Worm (Caenorhabditis elegans) whole organism, L2 larva: ENCODE measurements around the gene sri-47.
"Not testable (repeated sequence)": the region's sequence is repeated elsewhere in the genome, so short reads cannot be mapped to it uniquely, and the experiment has no call there.

Experiments used
- F13H6.1 ChIP-seq: sonication (generic microtip); optimal IDR thresholded peaks from 2 replicates; lab custom pipeline; 2016; ENCODE audit warnings: missing genetic modification characterization, missing compliant biosample characterization
- R02D3.7 ChIP-seq: fragments of 150-350 bp; optimal IDR thresholded peaks from 2 replicates; lab custom pipeline; 2014; ENCODE audit warnings: missing biosample characterization, missing genetic modification characterization
- ZK546.5 ChIP-seq: sonication (generic microtip); optimal IDR thresholded peaks from 2 replicates; lab custom pipeline; 2017; ENCODE audit warnings: missing biosample characterization, missing genetic modification characterization
- alr-1 ChIP-seq: fragments of 150-350 bp; optimal IDR thresholded peaks from 2 replicates; lab custom pipeline; 2014; ENCODE audit warnings: missing biosample characterization, missing genetic modification characterization
- ama-1 ChIP-seq: fragments of 150-350 bp; optimal IDR thresholded peaks from 2 replicates; lab custom pipeline; 2018; ENCODE audit warnings: inconsistent platforms
- blmp-1 ChIP-seq: sonication (generic microtip); optimal IDR thresholded peaks from 2 replicates; lab custom pipeline; 2017; ENCODE audit warnings: missing genetic modification characterization, mild to moderate bottlenecking, missing compliant biosample characterization, antibody characterized with exemption, moderate library complexity; ENCODE audit not compliant: insufficient read depth
- ceh-16 ChIP-seq: fragments of 150-350 bp; optimal IDR thresholded peaks from 2 replicates; lab custom pipeline; 2014; ENCODE audit warnings: missing biosample characterization, missing genetic modification characterization
- ceh-82 ChIP-seq: fragments of 150-350 bp; optimal IDR thresholded peaks from 2 replicates; lab custom pipeline; 2014; ENCODE audit warnings: missing biosample characterization, missing genetic modification characterization
- dmd-4 ChIP-seq: sonication (generic microtip); optimal IDR thresholded peaks from 2 replicates; lab custom pipeline; 2017; ENCODE audit warnings: missing biosample characterization, missing genetic modification characterization
- elt-1 ChIP-seq: fragments of 150-350 bp; optimal IDR thresholded peaks from 2 replicates; lab custom pipeline; 2014; ENCODE audit warnings: missing biosample characterization, missing genetic modification characterization
- elt-3 ChIP-seq: sonication (generic microtip); optimal IDR thresholded peaks from 2 replicates; lab custom pipeline; 2017; ENCODE audit warnings: missing biosample characterization, missing genetic modification characterization
- fos-1 ChIP-seq: fragments of 150-350 bp; optimal IDR thresholded peaks from 2 replicates; lab custom pipeline; 2014; ENCODE audit warnings: missing biosample characterization, missing genetic modification characterization
- gmeb-1 ChIP-seq: fragments of 150-350 bp; optimal IDR thresholded peaks from 2 replicates; lab custom pipeline; 2014; ENCODE audit warnings: missing biosample characterization, missing genetic modification characterization
- lin-39 ChIP-seq: fragments of 150-350 bp; optimal IDR thresholded peaks from 2 replicates; lab custom pipeline; 2014; ENCODE audit warnings: missing biosample characterization, missing genetic modification reagents, missing genetic modification characterization
- lsy-2 ChIP-seq, 2 experiments: fragments of 150-350 bp in 1 of 2; sonication (generic microtip) in 1 of 2; optimal IDR thresholded peaks; 2 replicates each; lab custom pipeline; 2014 to 2017; ENCODE audit warnings: missing biosample characterization in 2 of 2, missing genetic modification characterization in 2 of 2
- mab-5 ChIP-seq: fragments of 150-350 bp; optimal IDR thresholded peaks from 2 replicates; lab custom pipeline; 2014; ENCODE audit warnings: missing biosample characterization, missing genetic modification characterization
- mbf-1 ChIP-seq: sonication (generic microtip); optimal IDR thresholded peaks from 2 replicates; lab custom pipeline; 2017; ENCODE audit warnings: missing biosample characterization, missing genetic modification characterization
- mdl-1 ChIP-seq, 2 experiments: fragments of 150-350 bp in 1 of 2; sonication (generic microtip) in 1 of 2; optimal IDR thresholded peaks; 2 replicates each; lab custom pipeline; 2017; ENCODE audit warnings: missing biosample characterization in 2 of 2, missing genetic modification characterization in 2 of 2
- nhr-10 ChIP-seq: sonication (generic microtip); optimal IDR thresholded peaks from 2 replicates; lab custom pipeline; 2017; ENCODE audit warnings: missing biosample characterization, missing genetic modification characterization
- nhr-129 ChIP-seq: fragments of 150-350 bp; optimal IDR thresholded peaks from 2 replicates; lab custom pipeline; 2014; ENCODE audit warnings: missing biosample characterization, missing genetic modification characterization
- nhr-23 ChIP-seq: fragments of 150-350 bp; optimal IDR thresholded peaks from 2 replicates; lab custom pipeline; 2014; ENCODE audit warnings: missing biosample characterization, missing genetic modification reagents, missing genetic modification characterization
- nhr-77 ChIP-seq: fragments of 150-350 bp; optimal IDR thresholded peaks from 2 replicates; lab custom pipeline; 2014; ENCODE audit warnings: missing biosample characterization, missing genetic modification characterization
- peb-1 ChIP-seq: fragments of 150-350 bp; optimal IDR thresholded peaks from 2 replicates; lab custom pipeline; 2014; ENCODE audit warnings: missing biosample characterization, missing genetic modification characterization
- skn-1 ChIP-seq: sonication (generic microtip); optimal IDR thresholded peaks from 2 replicates; lab custom pipeline; 2017; ENCODE audit warnings: missing biosample characterization, missing genetic modification characterization
- sma-9 ChIP-seq, 2 experiments: fragments of 150-350 bp in 1 of 2; sonication (generic microtip) in 1 of 2; optimal IDR thresholded peaks; 2 replicates each; lab custom pipeline; 2014 to 2016; ENCODE audit warnings: missing genetic modification characterization in 2 of 2, mild to moderate bottlenecking in 1 of 2, missing biosample characterization in 1 of 2, missing compliant biosample characterization in 1 of 2, missing genetic modification reagents in 1 of 2, moderate library complexity in 1 of 2
- snpc-4 ChIP-seq: fragments of 150-350 bp; optimal IDR thresholded peaks from 2 replicates; lab custom pipeline; 2014; ENCODE audit warnings: missing biosample characterization, missing genetic modification characterization
- unc-39 ChIP-seq: fragments of 150-350 bp; optimal IDR thresholded peaks from 2 replicates; lab custom pipeline; 2014; ENCODE audit warnings: missing biosample characterization, missing genetic modification characterization
- unc-62 ChIP-seq: fragments of 150-350 bp; optimal IDR thresholded peaks from 2 replicates; lab custom pipeline; 2014; ENCODE audit warnings: missing biosample characterization, missing genetic modification reagents, missing genetic modification characterization
- zag-1 ChIP-seq: fragments of 150-350 bp; optimal IDR thresholded peaks from 2 replicates; lab custom pipeline; 2014; ENCODE audit warnings: missing biosample characterization, missing genetic modification characterization
- ztf-1 ChIP-seq: fragments of 200-800 bp; sonication (Bioruptor generic); conservative IDR thresholded peaks from 2 replicates; pipeline ENCODE4 v1.3.6; 2022; ENCODE audit warnings: missing genetic modification characterization, missing compliant biosample characterization
- ztf-11 ChIP-seq: sonication (generic microtip); optimal IDR thresholded peaks from 2 replicates; lab custom pipeline; 2017; ENCODE audit warnings: missing biosample characterization, missing genetic modification characterization

The sri-47 gene

DNA sequence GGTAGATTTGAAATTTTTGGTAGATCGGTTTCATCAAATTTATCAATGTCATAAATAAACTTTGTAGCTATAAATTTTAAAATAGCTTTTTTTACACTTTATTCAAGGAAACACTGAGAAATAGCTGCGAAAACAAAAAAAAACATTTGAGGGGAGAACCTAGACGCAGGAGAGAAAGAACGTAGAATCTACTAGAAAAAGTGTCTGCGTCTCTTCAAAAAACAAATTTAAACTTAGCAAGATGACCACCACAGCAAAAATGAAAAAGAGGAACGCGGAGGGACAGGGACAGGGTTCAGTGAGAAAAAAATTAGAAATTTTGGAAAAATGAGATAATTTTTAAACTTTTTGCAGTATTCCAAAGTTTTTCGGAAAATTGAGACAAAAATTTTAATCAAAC, 7.7 kb upstream of the sri-47 start (continued):
- TF ChIP-seq F13H6.1 (tag; lab: Kevin White, UChicago) (peak; percentile 61), ZK546.5 (tag; lab: Kevin White, UChicago) (no peak), dmd-4 (tag; lab: Kevin White, UChicago) (no peak), peb-1 (tag; lab: Kevin White, UChicago) (no peak), lsy-2 (tag; optimal IDR thresholded peaks at IDR 0.05; lab: Kevin White, UChicago) (peak in 1 of 2 experiments; percentile 65), elt-1 (tag; lab: Kevin White, UChicago) (no peak), fos-1 (tag; lab: Kevin White, UChicago) (no peak), snpc-4 (tag; lab: Kevin White, UChicago) (peak; percentile 16), nhr-10 (tag; lab: Kevin White, UChicago) (no peak), mdl-1 (tag; optimal IDR thresholded peaks at IDR 0.05; lab: Kevin White, UChicago) (no peak)

DNA sequence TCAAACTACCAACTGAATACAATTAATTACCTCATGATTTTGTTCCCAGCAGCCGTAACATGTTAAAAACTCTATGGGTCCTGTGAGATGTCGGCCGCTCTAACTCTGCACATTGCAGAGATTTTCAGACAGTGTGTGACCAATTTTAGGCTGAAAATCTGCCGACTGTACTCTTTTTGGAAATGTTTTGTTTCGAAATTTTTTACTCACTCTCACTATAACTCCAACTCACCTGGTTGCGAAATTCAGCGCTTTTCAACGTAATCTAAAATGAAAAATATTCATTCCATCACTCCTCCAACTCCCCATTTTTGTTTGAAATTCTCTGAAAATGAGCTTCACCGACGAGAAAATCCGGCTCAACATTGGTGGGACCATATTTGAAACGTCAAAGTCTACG, 7.2 kb upstream of the sri-47 start, which contains the start of the genes F22E5.13 and F22E5.6:
Gene F22E5.13, minus strand, starts transcription at position 101 of the 400 bp plus-strand sequence.
Gene F22E5.6, plus strand, starts transcription at position 297 of the 400 bp plus-strand sequence.
- TF ChIP-seq fos-1 (tag; lab: Kevin White, UChicago) (no peak), nhr-129 (tag; lab: Kevin White, UChicago) (no peak), ceh-16 (tag; lab: Kevin White, UChicago) (no peak), mab-5 (tag; lab: Kevin White, UChicago) (no peak), unc-62 (no peak), ceh-82 (tag; lab: Kevin White, UChicago) (no peak), nhr-10 (tag; lab: Kevin White, UChicago) (no peak), F13H6.1 (tag; lab: Kevin White, UChicago) (no peak), nhr-23 (no peak), ztf-1 (no peak), mbf-1 (no peak), mdl-1 (tag; optimal IDR thresholded peaks at IDR 0.05; lab: Kevin White, UChicago) (no peak), lin-39 (tag; lab: Kevin White, UChicago) (no peak), sma-9 (GFP tag; optimal IDR thresholded peaks at IDR 0.05; lab: Kevin White, UChicago) (no peak), sma-9 (tag; optimal IDR thresholded peaks at IDR 0.05; lab: Kevin White, UChicago) (no peak), R02D3.7 (tag; lab: Kevin White, UChicago) (no peak), elt-3 (no peak), ztf-11 (no peak), gmeb-1 (tag; lab: Kevin White, UChicago) (no peak), unc-39 (tag; lab: Kevin White, UChicago) (no peak)
- TF ChIP-seq, all 48 proteins: peak for 0

DNA sequence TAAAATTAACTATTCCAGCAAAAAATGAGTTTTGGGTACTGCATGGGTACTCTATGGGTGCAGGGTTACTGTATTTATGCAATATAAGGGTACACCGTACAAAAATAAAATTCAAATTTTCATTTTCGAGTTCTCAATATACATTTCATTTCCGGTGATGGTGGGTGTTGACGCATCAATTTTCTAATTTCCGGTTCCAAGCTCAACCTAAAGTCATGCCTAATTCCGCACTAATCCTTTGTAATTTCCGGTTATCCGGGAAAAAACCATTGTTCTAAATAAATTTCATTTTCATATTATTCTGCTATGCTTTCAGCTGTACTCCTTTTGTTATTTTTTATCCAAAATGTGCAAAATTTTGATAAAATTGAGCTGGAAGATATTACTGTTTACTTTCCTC, 2.7 kb downstream of the sri-47 start, which contains the start of gene gcy-21:
Gene gcy-21, plus strand, starts transcription at position 301 of the 400 bp plus-strand sequence.
- TF ChIP-seq skn-1 (tag; lab: Kevin White, UChicago) (no peak), ama-1 (lab: Kevin White, UChicago) (no peak)
- TF ChIP-seq, all 48 proteins: peak for 0

DNA sequence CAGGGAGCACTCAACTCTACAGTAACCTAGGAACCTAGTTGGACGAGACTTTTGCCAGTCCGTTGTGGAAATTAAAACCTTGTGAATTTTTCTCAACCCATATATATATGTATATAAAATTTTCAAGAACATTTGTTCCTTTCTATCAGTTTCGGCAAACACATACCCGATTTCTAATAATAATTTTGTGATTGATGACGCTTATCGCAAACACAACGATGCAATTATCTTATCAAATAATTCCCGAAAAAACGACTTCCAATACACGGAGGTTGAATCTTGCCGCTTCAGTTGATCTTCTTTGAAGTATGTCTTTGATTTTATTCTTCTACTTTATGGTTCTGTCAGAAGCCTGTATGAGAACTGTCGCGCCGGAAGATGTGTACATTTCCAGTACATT, 8.4 kb downstream of the sri-47 start, which contains the start of gene F22E5.2:
Gene F22E5.2, plus strand, starts transcription at position 301 of the 400 bp plus-strand sequence.
- not testable (repeated sequence) for TF ChIP-seq ZK546.5, peb-1, fos-1 (tag; lab: Kevin White, UChicago)
- TF ChIP-seq, all 48 proteins: peak for 0; not testable (repeated sequence) for 48

DNA sequence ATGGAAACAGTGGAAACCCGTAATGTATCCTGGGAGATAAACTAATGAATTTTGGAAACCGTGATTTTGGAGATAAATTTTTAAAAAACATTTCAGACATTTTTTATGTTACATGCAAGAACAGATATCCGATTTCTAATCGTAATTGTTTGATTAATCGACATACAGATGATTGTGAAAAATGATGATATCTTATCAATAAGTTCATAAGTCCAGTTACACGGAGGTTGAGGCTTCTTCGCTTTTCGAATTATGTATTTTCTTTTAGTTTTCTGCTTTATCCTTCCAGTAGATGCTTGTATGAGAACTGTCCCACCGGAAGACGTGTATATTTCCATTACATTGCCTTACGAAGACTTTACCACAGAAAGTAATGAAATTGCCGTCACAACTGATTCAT, 8.9 kb downstream of the sri-47 start, which contains the start of gene F22E5.22:
Gene F22E5.22, plus strand, starts transcription at position 301 of the 400 bp plus-strand sequence.
- TF ChIP-seq ceh-82 (tag; lab: Kevin White, UChicago) (no peak), elt-1 (tag; lab: Kevin White, UChicago) (no peak), blmp-1 (tag; lab: Kevin White, UChicago) (no peak), zag-1 (tag; lab: Kevin White, UChicago) (no peak), alr-1 (tag; lab: Kevin White, UChicago) (no peak), nhr-129 (tag; lab: Kevin White, UChicago) (no peak), nhr-77 (tag; lab: Kevin White, UChicago) (no peak)

DNA sequence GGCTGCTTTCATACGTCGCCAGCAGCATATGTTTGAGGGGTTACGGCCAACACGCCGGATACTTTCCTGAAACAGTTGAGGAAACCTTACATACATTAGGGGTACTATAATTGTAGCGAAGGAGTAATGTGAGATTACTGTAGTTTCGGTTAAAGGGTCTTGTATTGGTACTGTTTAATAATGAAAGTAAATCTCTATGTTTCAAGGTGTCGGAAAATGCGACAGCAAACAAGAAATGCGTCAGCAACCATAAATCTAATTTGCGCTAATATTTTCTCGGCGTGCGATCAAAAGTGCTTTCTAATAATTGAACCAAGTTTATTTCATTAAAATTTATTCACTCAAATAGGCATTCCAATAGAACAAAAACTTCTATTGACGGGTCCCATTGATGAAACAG, 15.6 kb downstream of the sri-47 start, which contains the start of gene sri-57:
Gene sri-57, minus strand, starts transcription at position 101 of the 400 bp plus-strand sequence.
- TF ChIP-seq sma-9 (GFP tag; optimal IDR thresholded peaks at IDR 0.05; lab: Kevin White, UChicago); sma-9 (tag; optimal IDR thresholded peaks at IDR 0.05; lab: Kevin White, UChicago); mdl-1 (tag; optimal IDR thresholded peaks at IDR 0.05; lab: Kevin White, UChicago); ztf-11: not testable (repeated sequence)
